Worm (Caenorhabditis elegans) whole organism, L1 larva: Measurements from ENCODE around the gene mac-1.

Experiments used
- blmp-1 ChIP-seq: fragments of 150-350 bp; optimal IDR thresholded peaks from 2 replicates; lab custom pipeline; 2014; ENCODE audit warnings: missing biosample characterization, missing genetic modification characterization
- ceh-82 ChIP-seq, 3 experiments: fragments of 150-350 bp in 1 of 3; sonication (generic microtip) in 2 of 3; optimal IDR thresholded peaks; 2 replicates each; lab custom pipeline; 2014 to 2017; ENCODE audit warnings: missing biosample characterization in 3 of 3, missing genetic modification characterization in 3 of 3
- egl-27 ChIP-seq, 2 experiments: fragments of 150-350 bp in 1 of 2; sonication (generic microtip); optimal IDR thresholded peaks; 3 replicates each; lab custom pipeline; 2017 to 2018; ENCODE audit warnings: missing biosample characterization in 2 of 2, missing genetic modification characterization in 2 of 2, missing genetic modification reagents in 2 of 2
- grh-1 ChIP-seq: fragments of 200-800 bp; sonication (Bioruptor generic); IDR thresholded peaks from 2 replicates; pipeline ENCODE4 v1.3.6; 2022; ENCODE audit warnings: missing genetic modification reagents, missing genetic modification characterization, missing compliant biosample characterization
- lir-3 ChIP-seq: sonication (generic microtip); optimal IDR thresholded peaks from 2 replicates; lab custom pipeline; 2016; ENCODE audit warnings: mild to moderate bottlenecking, missing genetic modification characterization, moderate library complexity, missing compliant biosample characterization; ENCODE audit not compliant: poor library complexity
- lsy-2 ChIP-seq, 2 experiments: fragments of 150-350 bp; optimal IDR thresholded peaks; 2 replicates each; lab custom pipeline; 2014; ENCODE audit warnings: missing biosample characterization in 2 of 2, missing genetic modification characterization in 2 of 2
- nhr-11 ChIP-seq: fragments of 150-350 bp; optimal IDR thresholded peaks from 2 replicates; lab custom pipeline; 2014; ENCODE audit warnings: missing biosample characterization, missing genetic modification characterization
- nhr-237 ChIP-seq: fragments of 150-350 bp; optimal IDR thresholded peaks from 2 replicates; lab custom pipeline; 2014; ENCODE audit warnings: missing biosample characterization, missing genetic modification characterization
- nhr-28 ChIP-seq: fragments of 150-350 bp; optimal IDR thresholded peaks from 2 replicates; lab custom pipeline; 2014; ENCODE audit warnings: missing biosample characterization, missing genetic modification characterization
- skn-1 ChIP-seq: fragments of 150-350 bp; optimal IDR thresholded peaks from 2 replicates; lab custom pipeline; 2014; ENCODE audit warnings: missing biosample characterization, missing genetic modification characterization
- snpc-4 ChIP-seq: fragments of 150-350 bp; optimal IDR thresholded peaks from 2 replicates; lab custom pipeline; 2014; ENCODE audit warnings: missing biosample characterization, missing genetic modification characterization
- unc-30 ChIP-seq: sonication (generic microtip); optimal IDR thresholded peaks from 2 replicates; lab custom pipeline; 2017; ENCODE audit warnings: missing biosample characterization, missing genetic modification characterization
- unc-86 ChIP-seq: sonication (generic microtip); optimal IDR thresholded peaks from 2 replicates; lab custom pipeline; 2016; ENCODE audit warnings: missing genetic modification characterization, missing compliant biosample characterization

ce11 chrII:13337959-13338358, 17.2 kb upstream of the mac-1 start, which contains the start of gene mrpl-20:
- TF ChIP-seq nhr-28 (tag; lab: Kevin White, UChicago) = no peak
- no peak for TF ChIP-seq skn-1 (tag; lab: Kevin White, UChicago)
- TF ChIP-seq ceh-82 (tag; optimal IDR thresholded peaks at IDR 0.05; lab: Kevin White, UChicago) = peak; percentile 2 to 47 (median 46)
- TF ChIP-seq egl-27 (tag; optimal IDR thresholded peaks at IDR 0.05; lab: Kevin White, UChicago) = no peak
- TF ChIP-seq blmp-1 (tag; lab: Kevin White, UChicago) = peak; percentile 0
- TF ChIP-seq nhr-11 = no peak
- no peak for TF ChIP-seq lir-3 (tag; lab: Kevin White, UChicago)
- no peak for TF ChIP-seq nhr-237 (tag; lab: Kevin White, UChicago)
- peak; percentile 27 for TF ChIP-seq unc-86 (tag; lab: Kevin White, UChicago)
- TF ChIP-seq snpc-4 = peak; percentile 27
- no peak for TF ChIP-seq unc-30 (tag; lab: Kevin White, UChicago)
- peak; percentile 49 to 64 for TF ChIP-seq lsy-2 (tag; optimal IDR thresholded peaks at IDR 0.05; lab: Kevin White, UChicago)
- TF ChIP-seq grh-1 (GFP tag; lab: Robert Waterston, UW) = no peak
